Worm (Caenorhabditis elegans) whole organism, midembryonic: ENCODE measurements around the gene C16C8.19.
"Not testable (repeated sequence)": the region's sequence is repeated elsewhere in the genome, so short reads cannot be mapped to it uniquely, and the experiment has no call there.

ENCODE experiments used
- T22C8.4 ChIP-seq: fragments of 200-800 bp; sonication (Bioruptor generic); IDR thresholded peaks from 2 replicates; pipeline ENCODE4 v1.3.6; 2022; ENCODE audit warnings: missing genetic modification characterization, missing compliant biosample characterization
- cog-1 ChIP-seq: sonication (generic microtip); optimal IDR thresholded peaks from 2 replicates; lab custom pipeline; 2016; ENCODE audit warnings: missing genetic modification characterization, missing compliant biosample characterization
- flt-1 ChIP-seq: fragments of 200-800 bp; sonication (Bioruptor generic); IDR thresholded peaks from 2 replicates; pipeline ENCODE4 v1.3.6; 2022; ENCODE audit warnings: missing genetic modification characterization, missing compliant biosample characterization
- klf-2 ChIP-seq: fragments of 200-800 bp; sonication (Bioruptor generic); conservative IDR thresholded peaks from 2 replicates; pipeline ENCODE4 v1.3.6; 2022; ENCODE audit warnings: missing genetic modification reagents, missing genetic modification characterization, missing compliant biosample characterization
- med-1 ChIP-seq: sonication (generic microtip); optimal IDR thresholded peaks from 2 replicates; lab custom pipeline; 2017; ENCODE audit warnings: missing genetic modification characterization, mild to moderate bottlenecking, missing compliant biosample characterization, antibody characterized with exemption, missing genetic modification reagents; ENCODE audit not compliant: insufficient read depth
- ref-1 ChIP-seq: fragments of 200-800 bp; sonication (Bioruptor generic); conservative IDR thresholded peaks from 2 replicates; pipeline ENCODE4 v1.3.6; 2022; ENCODE audit warnings: missing genetic modification reagents, missing genetic modification characterization, missing compliant biosample characterization
- tab-1 ChIP-seq: fragments of 200-800 bp; sonication (Bioruptor generic); IDR thresholded peaks from 2 replicates; pipeline ENCODE4 v1.3.6; 2022; ENCODE audit warnings: missing genetic modification characterization, missing compliant biosample characterization
- ztf-23 ChIP-seq: fragments of 200-800 bp; sonication (Bioruptor generic); IDR thresholded peaks from 2 replicates; pipeline ENCODE4 v1.3.6; 2022; ENCODE audit warnings: missing genetic modification reagents, missing genetic modification characterization, missing compliant biosample characterization
- ztf-29 ChIP-seq: fragments of 200-800 bp; sonication (Bioruptor generic); IDR thresholded peaks from 2 replicates; pipeline ENCODE4 v1.3.6; 2022; ENCODE audit warnings: missing genetic modification reagents, missing genetic modification characterization, missing compliant biosample characterization

C16C8.19 gene

DNA sequence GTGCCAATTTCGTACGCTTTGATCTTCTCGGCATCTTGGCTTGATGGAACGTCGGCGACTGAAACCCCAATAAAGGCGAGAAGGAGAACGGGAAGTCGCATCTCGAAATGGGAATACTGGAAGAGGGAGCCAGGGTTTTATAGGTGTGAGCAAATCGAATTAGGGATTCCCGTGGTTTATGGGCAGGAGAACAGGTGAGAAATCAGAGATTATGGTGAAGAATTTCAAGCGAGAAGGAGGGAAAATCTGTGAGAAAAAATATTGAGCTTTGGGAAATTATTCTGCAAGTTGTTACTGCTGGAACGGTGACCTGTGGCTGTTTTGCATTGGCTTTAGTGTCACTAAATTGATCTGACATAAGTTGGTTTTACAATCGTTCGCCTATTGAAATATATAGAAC is 13.3 kb downstream of the C16C8.19 start, which contains the start of gene Y49F6B.13:
Gene Y49F6B.13 (minus strand): TSS at position 101 of the 400 bp plus-strand sequence.
- TF ChIP-seq T22C8.4 (no peak), ref-1 (GFP tag; lab: Robert Waterston, UW) (no peak), klf-2 (GFP tag; lab: Robert Waterston, UW) (no peak), ztf-29 (GFP tag; lab: Robert Waterston, UW) (no peak), ztf-23 (GFP tag; lab: Robert Waterston, UW) (no peak), tab-1 (GFP tag; lab: Robert Waterston, UW) (no peak), flt-1 (GFP tag; lab: Robert Waterston, UW) (no peak), cog-1 (tag; lab: Kevin White, UChicago) (no peak), med-1 (GFP tag; lab: Kevin White, UChicago) (no peak)

DNA sequence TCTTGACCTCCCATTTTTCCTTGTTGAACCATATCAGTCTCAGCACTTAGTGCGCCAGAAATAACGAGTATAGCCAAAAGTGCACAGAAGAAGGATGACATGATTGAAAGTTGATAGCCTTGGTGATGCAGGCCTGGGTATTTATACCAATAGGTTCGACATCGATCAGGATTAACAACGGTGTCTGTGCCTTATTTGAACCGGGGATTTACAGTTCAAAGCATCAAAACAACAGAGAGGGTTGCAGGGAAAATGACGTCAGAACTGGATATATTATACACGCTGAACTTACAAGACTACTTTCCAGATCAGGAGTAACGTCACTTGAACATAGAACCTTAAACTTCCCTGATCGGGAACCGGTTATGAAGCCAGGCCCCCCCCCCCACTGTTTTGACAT is 14.0 kb downstream of the C16C8.19 start, which contains the start of gene Y49F6B.12:
Gene Y49F6B.12 (minus strand): TSS at position 101 of the 400 bp plus-strand sequence.
- TF ChIP-seq ref-1 (GFP tag; lab: Robert Waterston, UW) (no peak), klf-2 (GFP tag; lab: Robert Waterston, UW) (no peak), flt-1 (GFP tag; lab: Robert Waterston, UW) (no peak), ztf-23 (GFP tag; lab: Robert Waterston, UW) (no peak), ztf-29 (GFP tag; lab: Robert Waterston, UW) (no peak), med-1 (GFP tag; lab: Kevin White, UChicago) (no peak), cog-1 (tag; lab: Kevin White, UChicago) (no peak), tab-1 (GFP tag; lab: Robert Waterston, UW) (no peak), T22C8.4 (no peak)

- TF ChIP-seq ztf-23 (GFP tag; lab: Robert Waterston, UW) (no peak), ztf-29 (GFP tag; lab: Robert Waterston, UW) (no peak)
Measured at ce11 chrII:3472817-3473216, 14.5 kb downstream of the C16C8.19 start, which contains the start of gene Y49F6B.6. Gene Y49F6B.6 (plus strand): TSS chrII:3473117.

DNA sequence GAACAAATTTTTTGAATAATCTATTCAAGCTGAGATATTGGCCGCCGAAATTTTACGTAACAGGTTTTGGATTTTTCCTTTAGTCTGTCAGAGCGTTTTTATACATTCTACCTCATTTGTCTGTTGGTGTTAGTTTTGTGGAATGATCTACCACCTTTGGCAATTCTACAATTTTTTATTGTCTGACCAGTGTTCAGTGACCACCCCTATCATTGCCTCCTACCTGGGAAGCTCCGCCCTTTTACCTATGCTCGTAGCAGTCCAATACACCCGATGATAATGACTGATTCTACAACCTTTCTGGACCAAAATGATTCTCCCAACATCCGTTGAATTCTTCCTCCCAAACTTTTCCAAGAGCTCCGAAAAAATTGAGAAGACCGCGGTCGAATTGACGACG is 15.5 kb downstream of the C16C8.19 start, which contains the start of gene sdz-32:
Gene sdz-32 (plus strand): TSS at position 301 of the 400 bp plus-strand sequence.
- no peak for TF ChIP-seq T22C8.4
- TF ChIP-seq ref-1 (GFP tag; lab: Robert Waterston, UW), result no peak
- TF ChIP-seq flt-1 (GFP tag; lab: Robert Waterston, UW), result no peak
- TF ChIP-seq klf-2 (GFP tag; lab: Robert Waterston, UW), result no peak
- TF ChIP-seq tab-1 (GFP tag; lab: Robert Waterston, UW), result no peak
- TF ChIP-seq ztf-23 (GFP tag; lab: Robert Waterston, UW), result no peak
- no peak for TF ChIP-seq cog-1 (tag; lab: Kevin White, UChicago)
- no peak for TF ChIP-seq ztf-29 (GFP tag; lab: Robert Waterston, UW)
- TF ChIP-seq med-1 (GFP tag; lab: Kevin White, UChicago), result no peak

DNA sequence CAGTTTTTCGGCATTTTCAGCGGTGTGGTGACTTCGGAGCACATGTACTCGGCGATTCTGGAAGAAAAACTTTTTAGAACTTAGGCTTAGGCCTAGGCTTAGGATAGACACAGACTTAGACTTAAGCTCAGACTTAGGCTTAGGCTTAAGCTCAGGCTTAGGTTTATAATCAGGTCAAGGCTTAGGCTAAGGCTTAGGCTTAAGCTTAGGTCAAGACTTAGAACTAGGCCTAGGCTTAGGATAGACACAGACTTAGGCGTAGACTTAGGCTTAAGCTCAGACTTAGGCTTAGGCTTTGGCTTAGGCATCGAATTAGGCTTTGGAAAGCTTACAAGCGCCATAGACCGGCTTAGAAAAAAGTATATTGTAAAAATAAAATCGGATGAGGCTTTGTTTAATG is 18.2 kb downstream of the C16C8.19 start:
- TF ChIP-seq ztf-29 (GFP tag; lab: Robert Waterston, UW) (0 out of 2 replicates have a peak, but pooled peaks have one; percentile 13), klf-2 (GFP tag; lab: Robert Waterston, UW) (no peak)

DNA sequence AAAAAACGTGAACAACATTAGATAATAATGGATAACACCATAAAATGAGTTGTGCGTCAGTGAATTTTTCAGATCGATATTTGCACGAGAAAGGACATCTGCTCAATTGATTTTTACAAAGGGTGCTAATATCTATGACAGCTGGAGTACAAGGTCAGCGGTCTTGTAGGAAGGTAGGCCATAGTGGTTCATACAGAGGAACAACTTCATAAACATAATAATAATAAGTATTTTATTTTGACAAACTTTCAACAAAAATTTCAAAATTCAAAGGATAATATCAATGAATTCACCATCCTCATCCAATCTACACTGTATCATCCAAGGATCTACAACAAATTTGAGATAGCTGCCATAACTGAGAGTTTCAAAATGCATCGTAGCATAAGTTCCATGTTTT is 18.9 kb downstream of the C16C8.19 start, which contains the start of gene fbxb-104:
Gene fbxb-104 (minus strand): TSS at position 101 of the 400 bp plus-strand sequence.
- TF ChIP-seq tab-1 (GFP tag; lab: Robert Waterston, UW) (no peak), ref-1 (GFP tag; lab: Robert Waterston, UW) (no peak), klf-2 (GFP tag; lab: Robert Waterston, UW) (no peak), ztf-23 (GFP tag; lab: Robert Waterston, UW) (no peak), cog-1 (tag; lab: Kevin White, UChicago) (no peak), ztf-29 (GFP tag; lab: Robert Waterston, UW) (no peak)

- TF ChIP-seq tab-1 (GFP tag; lab: Robert Waterston, UW) (no peak), cog-1 (tag; lab: Kevin White, UChicago) (no peak), ref-1 (GFP tag; lab: Robert Waterston, UW) (no peak), klf-2 (GFP tag; lab: Robert Waterston, UW) (no peak), ztf-29 (GFP tag; lab: Robert Waterston, UW) (no peak), ztf-23 (GFP tag; lab: Robert Waterston, UW) (no peak), T22C8.4 (no peak), med-1 (GFP tag; lab: Kevin White, UChicago) (no peak), flt-1 (GFP tag; lab: Robert Waterston, UW) (no peak)
Measured at ce11 chrII:3481584-3481983, 23.3 kb downstream of the C16C8.19 start, which contains the start of gene Y49F6B.8. Gene Y49F6B.8 (minus strand): TSS chrII:3481684.

- TF ChIP-seq ref-1 (GFP tag; lab: Robert Waterston, UW) (no peak), T22C8.4 (no peak), med-1 (GFP tag; lab: Kevin White, UChicago) (no peak), ztf-23 (GFP tag; lab: Robert Waterston, UW) (peak; percentile 74), cog-1 (tag; lab: Kevin White, UChicago) (peak; percentile 39), klf-2 (GFP tag; lab: Robert Waterston, UW) (0 out of 2 replicates have a peak, but pooled peaks have one; percentile 45), ztf-29 (GFP tag; lab: Robert Waterston, UW) (no peak), flt-1 (GFP tag; lab: Robert Waterston, UW) (peak; percentile 67; the same call in 1 of the 2 replicates)
Measured at ce11 chrII:3482231-3482630, 23.9 kb downstream of the C16C8.19 start, which contains the start of gene smu-2. Gene smu-2 (plus strand): TSS chrII:3482408.

- not testable (repeated sequence) for TF ChIP-seq T22C8.4; ztf-29 (GFP tag; lab: Robert Waterston, UW); ztf-23 (GFP tag; lab: Robert Waterston, UW)
Measured at ce11 chrII:3490797-3491196, 32.5 kb downstream of the C16C8.19 start, which contains the start of gene fbxb-112. Gene fbxb-112 (plus strand): TSS chrII:3491097.
